Worm (Caenorhabditis elegans) whole organism, mixed stage, embryonic: ENCODE results near the gene ril-2.

Source experiments
- blmp-1 ChIP-seq: fragments of 150-350 bp; optimal IDR thresholded peaks from 2 replicates; lab custom pipeline; 2014; ENCODE audit warnings: missing biosample characterization, missing genetic modification characterization
- ceh-39 ChIP-seq: fragments of 150-350 bp; optimal IDR thresholded peaks from 2 replicates; lab custom pipeline; 2014; ENCODE audit warnings: missing biosample characterization, missing genetic modification characterization
- ceh-83 ChIP-seq: fragments of 200-800 bp; sonication (Bioruptor generic); optimal IDR thresholded peaks from 2 replicates; lab custom pipeline; 2018; ENCODE audit warnings: mild to moderate bottlenecking, missing genetic modification characterization, missing compliant biosample characterization
- elt-1 ChIP-seq: sonication (generic microtip); optimal IDR thresholded peaks from 2 replicates; lab custom pipeline; 2017; ENCODE audit warnings: missing genetic modification characterization, mild to moderate bottlenecking, missing compliant biosample characterization, antibody characterized with exemption, moderate library complexity, borderline replicate concordance; ENCODE audit not compliant: insufficient read depth
- hlh-1 ChIP-seq: fragments of 150-350 bp; optimal IDR thresholded peaks from 2 replicates; lab custom pipeline; 2014; ENCODE audit warnings: missing biosample characterization, missing genetic modification reagents, missing genetic modification characterization
- lsy-2 ChIP-seq: fragments of 150-350 bp; optimal IDR thresholded peaks from 2 replicates; lab custom pipeline; 2014; ENCODE audit warnings: missing biosample characterization, missing genetic modification characterization
- mep-1 ChIP-seq: fragments of 150-350 bp; optimal IDR thresholded peaks from 2 replicates; lab custom pipeline; 2017; ENCODE audit warnings: missing biosample characterization, missing genetic modification reagents, missing genetic modification characterization, inconsistent platforms
- snpc-4 ChIP-seq: fragments of 150-350 bp; optimal IDR thresholded peaks from 2 replicates; lab custom pipeline; 2014; ENCODE audit warnings: missing biosample characterization, missing genetic modification characterization
- ztf-11 ChIP-seq: fragments of 150-350 bp; optimal IDR thresholded peaks from 2 replicates; lab custom pipeline; 2014; ENCODE audit warnings: missing biosample characterization, missing genetic modification characterization

ce11 chrV:12599110-12599509, at the start of gene ril-2, which contains the start of gene C14C10.10:
- TF ChIP-seq elt-1 (tag; lab: Kevin White, UChicago) (no peak), ztf-11 (tag; lab: Kevin White, UChicago) (no peak), hlh-1 (tag; lab: Kevin White, UChicago) (no peak), ceh-83 (no peak), blmp-1 (tag; lab: Kevin White, UChicago) (no peak), ceh-39 (no peak), lsy-2 (tag; lab: Kevin White, UChicago) (no peak), snpc-4 (tag; lab: Kevin White, UChicago) (no peak), mep-1 (tag; lab: Kevin White, UChicago) (no peak)
